Worm (Caenorhabditis elegans): Measurements from ENCODE around the gene F48F7.6.
A peak's percentile ranks its signal among the peaks of the same experiment; 100 is the strongest.

Gene F48F7.6

ce11 chrX:14015808-14016207, 38.2 kb downstream of the F48F7.6 start (continued):
- TF ChIP-seq lin-11 (tag; optimal IDR thresholded peaks at IDR 0.05) (peak; percentile 78), nhr-12 (tag; optimal IDR thresholded peaks at IDR 0.05) (no peak), ztf-4 (tag; optimal IDR thresholded peaks at IDR 0.05) (peak; percentile 67), Y55F3AM.14 (GFP tag; optimal IDR thresholded peaks at IDR 0.05) (peak; percentile 63), unc-62 (GFP tag; optimal IDR thresholded peaks at IDR 0.05) (no peak), F13H6.1 (tag; optimal IDR thresholded peaks at IDR 0.05) (peak; percentile 79), dmd-4 (tag; optimal IDR thresholded peaks at IDR 0.05) (no peak), aly-2 (tag; optimal IDR thresholded peaks at IDR 0.05) (no peak)

- TF ChIP-seq mdl-1 (tag; optimal IDR thresholded peaks at IDR 0.05), result peak in 1 of 2 experiments; percentile 66
- TF ChIP-seq ceh-82 (tag; optimal IDR thresholded peaks at IDR 0.05), result peak; percentile 2
- TF ChIP-seq mbf-1 (tag; optimal IDR thresholded peaks at IDR 0.05), result no peak
- TF ChIP-seq zag-1 (tag; optimal IDR thresholded peaks at IDR 0.05), result peak; percentile 78
- TF ChIP-seq ztf-4 (tag; optimal IDR thresholded peaks at IDR 0.05), result peak; percentile 66
- TF ChIP-seq elt-3 (tag; optimal IDR thresholded peaks at IDR 0.05), result no peak
- TF ChIP-seq nhr-12 (tag; optimal IDR thresholded peaks at IDR 0.05), result no peak
- TF ChIP-seq blmp-1 (tag; optimal IDR thresholded peaks at IDR 0.05; ENCODE audit: insufficient read depth), result no peak
- TF ChIP-seq lin-11 (tag; optimal IDR thresholded peaks at IDR 0.05), result peak; percentile 15
- no peak for TF ChIP-seq unc-62 (GFP tag; optimal IDR thresholded peaks at IDR 0.05)
- peak in 1 of 2 experiments; percentile 74 for TF ChIP-seq lsy-2 (tag; optimal IDR thresholded peaks at IDR 0.05)
- peak; percentile 63 for TF ChIP-seq unc-55 (GFP tag; optimal IDR thresholded peaks at IDR 0.05)
- TF ChIP-seq nhr-129 (tag; optimal IDR thresholded peaks at IDR 0.05), result peak; percentile 61
- peak; percentile 88 for TF ChIP-seq F13H6.1 (tag; optimal IDR thresholded peaks at IDR 0.05)
- TF ChIP-seq nhr-6 (tag; optimal IDR thresholded peaks at IDR 0.05), result peak; percentile 19
- no peak for TF ChIP-seq nhr-77 (tag; optimal IDR thresholded peaks at IDR 0.05)
- no peak for TF ChIP-seq peb-1 (tag; optimal IDR thresholded peaks at IDR 0.05)
- TF ChIP-seq sem-4 (tag; optimal IDR thresholded peaks at IDR 0.05), result peak; percentile 4
- TF ChIP-seq nhr-237 (tag; optimal IDR thresholded peaks at IDR 0.05), result no peak
- peak; percentile 4 for TF ChIP-seq Y55F3AM.14 (GFP tag; optimal IDR thresholded peaks at IDR 0.05)
- TF ChIP-seq C34F6.9 (tag; optimal IDR thresholded peaks at IDR 0.05), result peak; percentile 81
- peak; percentile 76 for TF ChIP-seq sma-9 (GFP tag; optimal IDR thresholded peaks at IDR 0.05)
- no peak for TF ChIP-seq sma-9 (tag; optimal IDR thresholded peaks at IDR 0.05)
- peak; percentile 46 for TF ChIP-seq mab-5 (tag; optimal IDR thresholded peaks at IDR 0.05)
- TF ChIP-seq sma-3 (GFP tag; optimal IDR thresholded peaks at IDR 0.05), result no peak
- TF ChIP-seq lin-13 (GFP tag; optimal IDR thresholded peaks at IDR 0.05), result peak; percentile 65
- peak; percentile 8 for TF ChIP-seq crh-2 (tag; optimal IDR thresholded peaks at IDR 0.05)
- no peak for TF ChIP-seq nhr-10 (tag; optimal IDR thresholded peaks at IDR 0.05)
- no peak for TF ChIP-seq nhr-11 (tag; optimal IDR thresholded peaks at IDR 0.05)
Observed at ce11 chrX:14016698-14017097, 39.1 kb downstream of the F48F7.6 start.

DNA sequence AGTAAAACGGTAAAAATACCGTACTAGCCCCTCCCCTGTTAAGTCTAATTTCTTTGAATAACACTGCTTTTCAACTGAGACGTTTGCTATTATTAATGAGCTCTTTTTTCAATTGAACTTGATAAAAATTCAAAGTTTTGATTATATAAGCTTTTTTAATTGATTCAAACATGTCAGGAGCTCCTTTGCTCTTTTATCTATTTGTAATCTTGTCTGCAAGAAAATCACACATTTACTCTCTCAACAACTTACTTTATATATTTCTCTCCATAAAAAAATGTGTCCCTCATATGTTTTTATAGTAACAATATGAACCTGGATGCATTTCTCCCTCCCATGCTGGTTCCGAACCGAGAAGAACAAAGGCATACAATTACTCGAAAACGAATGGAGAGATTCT, 42.7 kb downstream of the F48F7.6 start, which contains the start of gene C04C11.1:
Gene C04C11.1, plus strand, starts transcription at position 301 of the 400 bp plus-strand sequence.
- TF ChIP-seq zag-1 (tag; optimal IDR thresholded peaks at IDR 0.05) (no peak), ceh-16 (tag; optimal IDR thresholded peaks at IDR 0.05) (no peak), ceh-82 (tag; optimal IDR thresholded peaks at IDR 0.05) (no peak), ama-1 (optimal IDR thresholded peaks at IDR 0.05) (no peak), dmd-4 (tag; optimal IDR thresholded peaks at IDR 0.05) (no peak), nhr-6 (tag; optimal IDR thresholded peaks at IDR 0.05) (no peak), mbf-1 (tag; optimal IDR thresholded peaks at IDR 0.05) (no peak), unc-62 (GFP tag; optimal IDR thresholded peaks at IDR 0.05) (no peak), lin-13 (GFP tag; optimal IDR thresholded peaks at IDR 0.05) (no peak)

DNA sequence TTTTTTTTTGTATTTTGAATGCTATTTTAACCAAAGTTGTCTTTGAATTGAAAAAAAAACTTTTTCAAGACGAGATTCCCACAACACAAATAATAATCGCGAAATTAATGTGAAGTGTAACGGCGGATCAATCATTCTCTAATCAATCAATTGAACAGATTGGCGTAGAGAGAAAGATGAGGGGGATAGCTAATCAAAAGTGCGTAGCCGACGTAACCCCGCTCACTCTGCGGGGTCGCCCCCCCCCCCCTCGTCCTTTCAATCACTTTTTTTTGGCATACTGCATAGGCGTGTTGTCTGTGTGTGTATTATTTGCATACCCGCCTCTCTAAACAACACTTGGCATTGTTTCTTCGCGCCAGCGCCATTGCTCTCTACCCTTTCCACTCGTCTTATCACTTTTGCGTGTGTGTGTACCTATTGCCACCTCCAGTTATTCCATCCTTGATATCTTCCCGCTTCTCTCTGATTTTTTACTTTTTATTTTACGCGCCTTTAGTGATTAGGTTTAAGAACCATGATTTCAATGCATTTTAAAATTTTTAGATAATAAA, 46.8 kb downstream of the F48F7.6 start:
- TF ChIP-seq alr-1 (tag; optimal IDR thresholded peaks at IDR 0.05) (no peak), mbf-1 (tag; optimal IDR thresholded peaks at IDR 0.05) (no peak), nhr-129 (tag; optimal IDR thresholded peaks at IDR 0.05) (no peak), C34F6.9 (tag; optimal IDR thresholded peaks at IDR 0.05) (no peak), F13H6.1 (tag; optimal IDR thresholded peaks at IDR 0.05) (peak; percentile 58), unc-55 (GFP tag; optimal IDR thresholded peaks at IDR 0.05) (no peak), sma-9 (GFP tag; optimal IDR thresholded peaks at IDR 0.05) (peak; percentile 31), sma-9 (tag; optimal IDR thresholded peaks at IDR 0.05) (no peak), R02D3.7 (tag; optimal IDR thresholded peaks at IDR 0.05) (no peak), fos-1 (tag; optimal IDR thresholded peaks at IDR 0.05) (peak; percentile 45), elt-1 (tag; optimal IDR thresholded peaks at IDR 0.05) (no peak), nhr-6 (tag; optimal IDR thresholded peaks at IDR 0.05) (no peak), lin-13 (GFP tag; optimal IDR thresholded peaks at IDR 0.05) (no peak), nhr-12 (tag; optimal IDR thresholded peaks at IDR 0.05) (no peak), sem-4 (tag; optimal IDR thresholded peaks at IDR 0.05) (no peak), ztf-1 (GFP tag; conservative IDR thresholded peaks at IDR 0.05) (no peak), nhr-21 (tag; optimal IDR thresholded peaks at IDR 0.05) (no peak), nhr-237 (tag; optimal IDR thresholded peaks at IDR 0.05) (no peak), zag-1 (tag; optimal IDR thresholded peaks at IDR 0.05) (no peak)

All from whole organism, L2 larva.